Worm (Caenorhabditis elegans) whole organism, young adult: Measurements from ENCODE around the gene Y55F3BL.4.
"Not testable (repeated sequence)": the region's sequence is repeated elsewhere in the genome, so short reads cannot be mapped to it uniquely, and the experiment has no call there.

Experiments used
- F39B2.1 ChIP-seq: fragments of 200-800 bp; sonication (Bioruptor generic); IDR thresholded peaks from 2 replicates; pipeline ENCODE4 v1.3.6; 2022; ENCODE audit warnings: missing genetic modification reagents, missing genetic modification characterization, missing compliant biosample characterization
- F52B5.7 ChIP-seq: sonication (generic microtip); optimal IDR thresholded peaks from 2 replicates; lab custom pipeline; 2016; ENCODE audit warnings: mild to moderate bottlenecking, missing genetic modification characterization, missing compliant biosample characterization
- K12H6.12 ChIP-seq: fragments of 200-800 bp; sonication (Bioruptor generic); optimal IDR thresholded peaks from 2 replicates; lab custom pipeline; 2018; ENCODE audit warnings: mild to moderate bottlenecking, missing genetic modification characterization, missing compliant biosample characterization
- cebp-1 ChIP-seq, 2 experiments: fragments of 200-800 bp in 1 of 2; sonication (Bioruptor generic) in 1 of 2; sonication (generic microtip) in 1 of 2; IDR thresholded peaks in 1 of 2; optimal IDR thresholded peaks in 1 of 2; 2 replicates each; pipeline versions ENCODE4 v1.3.6 to Lab custom; 2017 to 2022; ENCODE audit warnings: missing compliant biosample characterization in 2 of 2, missing genetic modification characterization in 2 of 2, mild to moderate bottlenecking in 1 of 2, missing genetic modification reagents in 1 of 2, moderate library complexity in 1 of 2
- ets-4 ChIP-seq: fragments of 200-800 bp; sonication (Bioruptor generic); optimal IDR thresholded peaks from 2 replicates; lab custom pipeline; 2018; ENCODE audit warnings: mild to moderate bottlenecking, missing genetic modification characterization, missing compliant biosample characterization
- fkh-3 ChIP-seq: sonication (generic microtip); optimal IDR thresholded peaks from 2 replicates; lab custom pipeline; 2016; ENCODE audit warnings: mild to moderate bottlenecking, missing genetic modification characterization, missing compliant biosample characterization
- rpc-1 ChIP-seq, 2 experiments: fragments of 150-350 bp in 1 of 2; sonication (generic microtip) in 1 of 2; optimal IDR thresholded peaks; 2 replicates each; lab custom pipeline; 2014 to 2018; ENCODE audit warnings: missing biosample characterization in 1 of 2, missing genetic modification characterization in 1 of 2, missing genetic modification reagents in 1 of 2, missing genotype in 1 of 2
- unc-130 ChIP-seq: sonication (generic microtip); optimal IDR thresholded peaks from 2 replicates; lab custom pipeline; 2016; ENCODE audit warnings: missing genetic modification reagents, missing genetic modification characterization, missing compliant biosample characterization
- unc-62 ChIP-seq: fragments of 150-350 bp; optimal IDR thresholded peaks from 2 replicates; lab custom pipeline; 2014; ENCODE audit warnings: missing biosample characterization, missing genetic modification reagents, missing genetic modification characterization
- ztf-18 ChIP-seq: sonication (generic microtip); optimal IDR thresholded peaks from 2 replicates; lab custom pipeline; 2016; ENCODE audit warnings: missing genotype, mild to moderate bottlenecking, missing genetic modification characterization, missing compliant biosample characterization
- ztf-28 ChIP-seq: fragments of 200-800 bp; sonication (Bioruptor generic); IDR thresholded peaks from 2 replicates; pipeline ENCODE4 v1.3.6; 2022; ENCODE audit warnings: missing genetic modification reagents, missing genetic modification characterization, missing compliant biosample characterization

- TF ChIP-seq unc-130 (GFP tag; lab: Kevin White, UChicago); unc-62 (GFP tag; lab: Kevin White, UChicago); rpc-1 (optimal IDR thresholded peaks at IDR 0.05; lab: Kevin White, UChicago); rpc-1 (tag; optimal IDR thresholded peaks at IDR 0.05; lab: Kevin White, UChicago); fkh-3; ztf-28 (GFP tag; lab: Robert Waterston, UW); F39B2.1 (GFP tag; lab: Robert Waterston, UW); ets-4 (GFP tag; lab: Kevin White, UChicago); F52B5.7 (tag; lab: Kevin White, UChicago); K12H6.12 (tag; lab: Kevin White, UChicago): not testable (repeated sequence)
- peak; percentile 30; the same call in 1 of the 2 replicates for TF ChIP-seq cebp-1 (GFP tag; IDR thresholded peaks at IDR 0.05; lab: Robert Waterston, UW)
- TF ChIP-seq cebp-1 (tag; optimal IDR thresholded peaks at IDR 0.05; lab: Kevin White, UChicago) = peak; percentile 24
- peak; percentile 74 for TF ChIP-seq ztf-18 (tag; lab: Kevin White, UChicago)
Observed at ce11 chrIV:813341-813740, 8.4 kb downstream of the Y55F3BL.4 start.
